Worm (Caenorhabditis elegans) whole organism, L4 larva: Measurements from ENCODE around the gene F22B8.7.

ENCODE experiments used
- F49E8.2 ChIP-seq: sonication (generic microtip); optimal IDR thresholded peaks from 2 replicates; lab custom pipeline; 2016; ENCODE audit warnings: missing compliant biosample characterization, mild to moderate bottlenecking, missing genetic modification characterization, borderline replicate concordance
- T26A8.4 ChIP-seq: fragments of 200-800 bp; sonication (Bioruptor generic); IDR thresholded peaks from 2 replicates; pipeline ENCODE4 v1.3.6; 2022; ENCODE audit warnings: missing genetic modification characterization, missing compliant biosample characterization
- Y105C5A.15 ChIP-seq: fragments of 200-800 bp; sonication (Bioruptor generic); IDR thresholded peaks from 2 replicates; pipeline ENCODE4 v1.3.6; 2022; ENCODE audit warnings: missing genetic modification characterization, missing compliant biosample characterization
- Y5F2A.4 ChIP-seq: fragments of 200-800 bp; sonication (Bioruptor generic); optimal IDR thresholded peaks from 2 replicates; lab custom pipeline; 2018; ENCODE audit warnings: mild to moderate bottlenecking, missing genetic modification characterization, missing compliant biosample characterization
- aly-2 ChIP-seq: sonication (generic microtip); optimal IDR thresholded peaks from 2 replicates; lab custom pipeline; 2018; ENCODE audit warnings: missing biosample characterization, missing genetic modification characterization
- arid-1 ChIP-seq: fragments of 200-800 bp; sonication (Bioruptor generic); conservative IDR thresholded peaks from 2 replicates; pipeline ENCODE4 v1.3.6; 2022; ENCODE audit warnings: missing genetic modification reagents, missing genetic modification characterization, missing compliant biosample characterization
- ceh-20 ChIP-seq: fragments of 200-800 bp; sonication (Bioruptor generic); IDR thresholded peaks from 2 replicates; pipeline ENCODE4 v1.3.6; 2022; ENCODE audit warnings: missing genetic modification reagents, missing genetic modification characterization, missing compliant biosample characterization
- ceh-32 ChIP-seq: sonication (generic microtip); optimal IDR thresholded peaks from 2 replicates; lab custom pipeline; 2016; ENCODE audit warnings: mild to moderate bottlenecking, missing genetic modification characterization, missing compliant biosample characterization; ENCODE audit not compliant: poor library complexity
- ceh-44 ChIP-seq: fragments of 200-800 bp; sonication (Bioruptor generic); IDR thresholded peaks from 2 replicates; pipeline ENCODE4 v1.3.6; 2022; ENCODE audit warnings: missing genetic modification reagents, missing genetic modification characterization, missing compliant biosample characterization
- ceh-82 ChIP-seq: sonication (generic microtip); optimal IDR thresholded peaks from 2 replicates; lab custom pipeline; 2017; ENCODE audit warnings: missing biosample characterization, missing genetic modification characterization
- ces-1 ChIP-seq: fragments of 150-350 bp; sonication (generic microtip); optimal IDR thresholded peaks from 4 replicates; lab custom pipeline; 2014; ENCODE audit warnings: missing biosample characterization, missing genetic modification reagents, missing genetic modification characterization
- cey-2 ChIP-seq: sonication (generic microtip); optimal IDR thresholded peaks from 3 replicates; lab custom pipeline; 2017; ENCODE audit warnings: missing genetic modification characterization, mild to moderate bottlenecking, missing compliant biosample characterization, antibody characterized with exemption, borderline replicate concordance; ENCODE audit not compliant: insufficient read depth
- daf-12 ChIP-seq: fragments of 150-350 bp; optimal IDR thresholded peaks from 2 replicates; lab custom pipeline; 2014; ENCODE audit warnings: missing biosample characterization, missing genetic modification reagents, missing genetic modification characterization
- daf-19 ChIP-seq: fragments of 200-800 bp; sonication (Bioruptor generic); conservative IDR thresholded peaks from 2 replicates; pipeline ENCODE4 v1.3.6; 2022; ENCODE audit warnings: missing genetic modification characterization, missing compliant biosample characterization
- dmd-8 ChIP-seq: fragments of 200-800 bp; sonication (Bioruptor generic); IDR thresholded peaks from 2 replicates; pipeline ENCODE4 v1.3.6; 2022; ENCODE audit warnings: missing genetic modification characterization, missing compliant biosample characterization
- dmd-9 ChIP-seq: fragments of 200-800 bp; sonication (Bioruptor generic); IDR thresholded peaks from 2 replicates; pipeline ENCODE4 v1.3.6; 2022; ENCODE audit warnings: missing genetic modification reagents, missing genetic modification characterization, missing compliant biosample characterization
- dve-1 ChIP-seq: sonication (generic microtip); optimal IDR thresholded peaks from 2 replicates; lab custom pipeline; 2017; ENCODE audit warnings: antibody characterized with exemption, mild to moderate bottlenecking, missing genetic modification characterization, missing compliant biosample characterization; ENCODE audit not compliant: insufficient read depth
- fkh-10 ChIP-seq: fragments of 150-350 bp; optimal IDR thresholded peaks from 2 replicates; lab custom pipeline; 2014; ENCODE audit warnings: missing biosample characterization, missing genetic modification reagents, missing genetic modification characterization
- hlh-11 ChIP-seq: fragments of 200-800 bp; sonication (Bioruptor generic); optimal IDR thresholded peaks from 2 replicates; lab custom pipeline; 2018; ENCODE audit warnings: mild to moderate bottlenecking, missing genetic modification characterization, missing compliant biosample characterization
- hmg-1.1 ChIP-seq: fragments of 200-800 bp; sonication (Bioruptor generic); IDR thresholded peaks from 2 replicates; pipeline ENCODE4 v1.3.6; 2022; ENCODE audit warnings: missing genetic modification reagents, missing genetic modification characterization, missing compliant biosample characterization
- lin-13 ChIP-seq: fragments of 150-350 bp; optimal IDR thresholded peaks from 2 replicates; lab custom pipeline; 2014; ENCODE audit warnings: missing biosample characterization, missing genetic modification reagents, missing genetic modification characterization
- lin-15B ChIP-seq: fragments of 150-350 bp; sonication (generic microtip); optimal IDR thresholded peaks from 3 replicates; lab custom pipeline; 2014; ENCODE audit warnings: missing biosample characterization, missing genetic modification characterization
- lin-29 ChIP-seq: fragments of 200-800 bp; sonication (Bioruptor generic); IDR thresholded peaks from 2 replicates; pipeline ENCODE4 v1.3.6; 2022; ENCODE audit warnings: missing genetic modification reagents, missing genetic modification characterization, missing compliant biosample characterization
- lin-38 ChIP-seq: fragments of 200-800 bp; sonication (Bioruptor generic); IDR thresholded peaks from 2 replicates; pipeline ENCODE4 v1.3.6; 2022; ENCODE audit warnings: missing genetic modification reagents, missing genetic modification characterization, missing compliant biosample characterization
- lin-39 ChIP-seq: fragments of 150-350 bp; optimal IDR thresholded peaks from 2 replicates; lab custom pipeline; 2014; ENCODE audit warnings: missing biosample characterization, missing genetic modification reagents, missing genetic modification characterization
- lir-3 ChIP-seq: sonication (generic microtip); optimal IDR thresholded peaks from 2 replicates; lab custom pipeline; 2016; ENCODE audit warnings: mild to moderate bottlenecking, missing genetic modification characterization, missing compliant biosample characterization
- mxl-2 ChIP-seq: fragments of 200-800 bp; sonication (Bioruptor generic); conservative IDR thresholded peaks from 2 replicates; pipeline ENCODE4 v1.3.6; 2022; ENCODE audit warnings: missing genetic modification reagents, missing genetic modification characterization, missing compliant biosample characterization
- mxl-3 ChIP-seq: fragments of 200-800 bp; sonication (Bioruptor generic); optimal IDR thresholded peaks from 2 replicates; lab custom pipeline; 2018; ENCODE audit warnings: mild to moderate bottlenecking, missing genetic modification characterization, missing compliant biosample characterization
- nhr-10 ChIP-seq: fragments of 150-350 bp; optimal IDR thresholded peaks from 2 replicates; lab custom pipeline; 2014; ENCODE audit warnings: missing biosample characterization, missing genetic modification characterization
- nhr-237 ChIP-seq: sonication (generic microtip); optimal IDR thresholded peaks from 2 replicates; lab custom pipeline; 2017; ENCODE audit warnings: missing biosample characterization, missing genetic modification characterization
- nhr-41 ChIP-seq: fragments of 200-800 bp; sonication (Bioruptor generic); IDR thresholded peaks from 2 replicates; pipeline ENCODE4 v1.3.6; 2022; ENCODE audit warnings: missing genetic modification reagents, missing genetic modification characterization, missing compliant biosample characterization
- nhr-42 ChIP-seq: fragments of 200-800 bp; sonication (Bioruptor generic); IDR thresholded peaks from 2 replicates; pipeline ENCODE4 v1.3.6; 2022; ENCODE audit warnings: missing genetic modification characterization, missing compliant biosample characterization
- nhr-48 ChIP-seq: sonication (generic microtip); optimal IDR thresholded peaks from 2 replicates; lab custom pipeline; 2016; ENCODE audit warnings: mild to moderate bottlenecking, missing genetic modification characterization, missing compliant biosample characterization
- nhr-77 ChIP-seq: fragments of 150-350 bp; optimal IDR thresholded peaks from 2 replicates; lab custom pipeline; 2014; ENCODE audit warnings: missing biosample characterization, missing genetic modification characterization
- pha-4 ChIP-seq, 2 experiments: fragments of 150-350 bp in 1 of 2; fragments of 200-800 bp in 1 of 2; sonication (Bioruptor generic) in 1 of 2; IDR thresholded peaks in 1 of 2; optimal IDR thresholded peaks in 1 of 2; 2 replicates each; pipeline versions ENCODE4 v1.3.6 to Lab custom; 2014 to 2022; ENCODE audit warnings: missing genetic modification characterization in 2 of 2, missing genetic modification reagents in 2 of 2, missing biosample characterization in 1 of 2, missing compliant biosample characterization in 1 of 2
- php-3 ChIP-seq: fragments of 200-800 bp; sonication (Bioruptor generic); IDR thresholded peaks from 2 replicates; pipeline ENCODE4 v1.3.6; 2022; ENCODE audit warnings: missing genetic modification reagents, missing genetic modification characterization, missing compliant biosample characterization
- rbr-2 ChIP-seq: sonication (generic microtip); optimal IDR thresholded peaks from 2 replicates; lab custom pipeline; 2016; ENCODE audit warnings: missing genotype, missing genetic modification characterization, missing compliant biosample characterization
- set-16 ChIP-seq: fragments of 200-800 bp; sonication (Bioruptor generic); IDR thresholded peaks from 2 replicates; pipeline ENCODE4 v1.3.6; 2022; ENCODE audit warnings: missing genetic modification reagents, missing genetic modification characterization, missing compliant biosample characterization
- snpc-1.2 ChIP-seq: fragments of 200-800 bp; sonication (Bioruptor generic); IDR thresholded peaks from 2 replicates; pipeline ENCODE4 v1.3.6; 2022; ENCODE audit warnings: missing genetic modification reagents, missing genetic modification characterization, missing compliant biosample characterization
- tra-1 ChIP-seq: fragments of 200-800 bp; sonication (Bioruptor generic); IDR thresholded peaks from 2 replicates; pipeline ENCODE4 v1.3.6; 2022; ENCODE audit warnings: missing genetic modification reagents, missing genetic modification characterization, missing compliant biosample characterization
- unc-130 ChIP-seq: sonication (generic microtip); optimal IDR thresholded peaks from 2 replicates; lab custom pipeline; 2016; ENCODE audit warnings: missing genetic modification reagents, missing genetic modification characterization, missing compliant biosample characterization
- unc-62 ChIP-seq, 3 experiments: fragments of 150-350 bp in 1 of 3; sonication (generic microtip); optimal IDR thresholded peaks in 2 of 3; peaks in 1 of 3; 1 replicate in 1 of 3; 2 replicates in 2 of 3; lab custom pipeline; 2014 to 2017; ENCODE audit warnings: missing biosample characterization in 3 of 3, missing genetic modification characterization in 3 of 3, missing genetic modification reagents in 3 of 3, missing genotype in 1 of 3
- zfp-2 ChIP-seq: sonication (generic microtip); optimal IDR thresholded peaks from 2 replicates; lab custom pipeline; 2016; ENCODE audit warnings: mild to moderate bottlenecking, missing genetic modification characterization, missing compliant biosample characterization

The F22B8.7 gene

ce11 chrV:16132215-16132614 lies 37.8 kb downstream of the F22B8.7 start:
- TF ChIP-seq T26A8.4 (GFP tag; lab: Robert Waterston, UW) (no peak), unc-62 (GFP tag; optimal IDR thresholded peaks at IDR 0.05 in 1 of 2; lab: Kevin White, UChicago) (peak in 1 of 2 experiments; percentile 7), unc-62 (tag; optimal IDR thresholded peaks at IDR 0.05; lab: Kevin White, UChicago) (no peak)

- TF ChIP-seq Y105C5A.15 = no peak
- no peak for TF ChIP-seq mxl-3
- TF ChIP-seq unc-130 (GFP tag; lab: Kevin White, UChicago) = no peak
- TF ChIP-seq lin-38 (GFP tag; lab: Robert Waterston, UW) = no peak
- TF ChIP-seq nhr-77 (tag; lab: Kevin White, UChicago) = no peak
- no peak for TF ChIP-seq lin-15B (tag; lab: Kevin White, UChicago)
- no peak for TF ChIP-seq lin-39 (tag; lab: Kevin White, UChicago)
- TF ChIP-seq ces-1 (GFP tag; lab: Kevin White, UChicago) = no peak
- TF ChIP-seq aly-2 (tag; lab: Kevin White, UChicago) = no peak
- no peak for TF ChIP-seq dve-1 (tag; lab: Kevin White, UChicago)
- no peak for TF ChIP-seq F49E8.2
- TF ChIP-seq lin-29 = no peak
- TF ChIP-seq, all 104 proteins: peak for 0
Measured at ce11 chrV:16132705-16133104, 38.3 kb downstream of the F22B8.7 start, which contains the start of gene fbxa-144. Gene fbxa-144, minus strand, starts transcription at chrV:16132805.

- TF ChIP-seq ceh-32 (tag; lab: Kevin White, UChicago) (no peak), nhr-237 (no peak), daf-19 (GFP tag; lab: Robert Waterston, UW) (no peak), daf-12 (no peak), nhr-42 (GFP tag; lab: Robert Waterston, UW) (no peak), hmg-1.1 (GFP tag; lab: Robert Waterston, UW) (no peak), cey-2 (no peak), dmd-8 (no peak), arid-1 (GFP tag; lab: Robert Waterston, UW) (no peak), set-16 (no peak), ces-1 (GFP tag; lab: Kevin White, UChicago) (no peak), mxl-2 (GFP tag; lab: Robert Waterston, UW) (no peak), zfp-2 (no peak), nhr-48 (tag; lab: Kevin White, UChicago) (no peak), nhr-10 (no peak), ceh-20 (GFP tag; lab: Robert Waterston, UW) (no peak), ceh-44 (GFP tag; lab: Robert Waterston, UW) (no peak), Y5F2A.4 (GFP tag; lab: Kevin White, UChicago) (no peak)
Measured at ce11 chrV:16137043-16137442, 42.7 kb downstream of the F22B8.7 start, which contains the start of gene F44G3.7. Gene F44G3.7, minus strand, starts transcription at chrV:16137143.

- TF ChIP-seq pha-4 (GFP tag; IDR thresholded peaks at IDR 0.05; lab: Robert Waterston, UW) (no peak), pha-4 (tag; optimal IDR thresholded peaks at IDR 0.05; lab: Kevin White, UChicago) (no peak), snpc-1.2 (no peak), ceh-44 (GFP tag; lab: Robert Waterston, UW) (no peak), fkh-10 (GFP tag; lab: Kevin White, UChicago) (no peak), rbr-2 (tag; lab: Kevin White, UChicago) (no peak), hlh-11 (tag; lab: Kevin White, UChicago) (no peak), set-16 (no peak), ceh-32 (tag; lab: Kevin White, UChicago) (no peak), ceh-82 (no peak), hmg-1.1 (GFP tag; lab: Robert Waterston, UW) (no peak), tra-1 (GFP tag; lab: Robert Waterston, UW) (no peak), mxl-2 (GFP tag; lab: Robert Waterston, UW) (no peak), dmd-9 (GFP tag; lab: Robert Waterston, UW) (no peak), lir-3 (tag; lab: Kevin White, UChicago) (no peak), nhr-41 (GFP tag; lab: Robert Waterston, UW) (no peak), lin-13 (no peak), dmd-8 (no peak), php-3 (GFP tag; lab: Robert Waterston, UW) (no peak)
Measured at ce11 chrV:16139529-16139928, 45.1 kb downstream of the F22B8.7 start, which contains the start of gene clc-11. Gene clc-11, minus strand, starts transcription at chrV:16139629.
